Worm (Caenorhabditis elegans): Measurements from ENCODE around the gene F42A6.1.
A peak's percentile ranks its signal among the peaks of the same experiment; 100 is the strongest.
"Not testable (repeated sequence)": the region's sequence is repeated elsewhere in the genome, so short reads cannot be mapped to it uniquely, and the experiment has no call there.

Gene F42A6.1

DNA sequence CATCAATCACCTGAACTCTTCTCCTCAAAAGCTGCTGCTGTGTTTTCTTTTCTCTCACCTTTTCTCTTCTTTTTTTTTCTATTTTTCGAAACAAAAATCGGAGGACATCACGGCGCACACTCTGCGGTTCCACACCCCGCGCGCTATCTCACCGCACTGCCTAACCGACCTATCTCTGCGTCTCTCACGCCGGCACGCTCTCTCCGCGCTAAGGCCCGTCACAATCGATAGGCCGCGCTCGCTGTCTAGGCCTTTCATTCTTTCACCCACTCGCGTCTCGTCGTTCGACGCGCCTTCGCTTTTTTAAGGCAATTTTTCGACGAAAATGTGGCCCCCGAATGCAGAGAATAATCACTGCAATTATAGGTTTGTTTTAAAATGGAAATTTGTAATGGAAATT is 43.6 kb upstream of the F42A6.1 start, which contains the start of gene zip-11 (continued):
- no peak for TF ChIP-seq fkh-10 (GFP tag; optimal IDR thresholded peaks at IDR 0.05)
- no peak for TF ChIP-seq ztf-11 (tag; optimal IDR thresholded peaks at IDR 0.05)
- no peak for TF ChIP-seq mdl-1 (tag; optimal IDR thresholded peaks at IDR 0.05)

DNA sequence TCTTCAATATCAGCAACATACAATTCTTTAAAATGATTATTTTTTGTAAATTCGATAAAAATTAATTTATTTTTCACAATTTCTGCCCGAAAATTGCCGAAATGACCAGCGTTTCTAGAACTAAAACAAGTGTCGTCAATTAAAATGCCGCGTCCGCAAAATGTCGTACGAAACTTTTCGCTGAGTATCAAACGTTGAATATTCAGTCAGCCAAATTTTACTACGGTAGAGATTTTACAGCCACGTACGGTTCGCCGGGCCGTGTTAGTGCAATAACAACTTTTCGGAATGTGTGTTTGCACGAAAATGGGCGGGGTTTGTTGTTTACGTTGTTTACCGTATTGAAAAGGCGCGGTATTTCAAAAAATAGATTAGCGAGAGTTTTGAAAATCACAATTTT is 41.5 kb upstream of the F42A6.1 start:
- TF ChIP-seq elt-2 (tag; optimal IDR thresholded peaks at IDR 0.05) (peak; percentile 62), lsy-12 (tag; optimal IDR thresholded peaks at IDR 0.05) (peak; percentile 55), tbx-2 (tag; optimal IDR thresholded peaks at IDR 0.05) (peak; percentile 20), lin-15B (tag; optimal IDR thresholded peaks at IDR 0.05) (peak; percentile 50), nhr-25 (tag; optimal IDR thresholded peaks at IDR 0.05) (peak; percentile 31), nhr-43 (tag; optimal IDR thresholded peaks at IDR 0.05; ENCODE audit: poor library complexity, severe bottlenecking) (peak; percentile 83), nhr-23 (tag; optimal IDR thresholded peaks at IDR 0.05) (peak; percentile 25), nfya-1 (tag; optimal IDR thresholded peaks at IDR 0.05; ENCODE audit: insufficient read depth) (peak; percentile 40), R02D3.7 (tag; optimal IDR thresholded peaks at IDR 0.05) (peak; percentile 6)

DNA sequence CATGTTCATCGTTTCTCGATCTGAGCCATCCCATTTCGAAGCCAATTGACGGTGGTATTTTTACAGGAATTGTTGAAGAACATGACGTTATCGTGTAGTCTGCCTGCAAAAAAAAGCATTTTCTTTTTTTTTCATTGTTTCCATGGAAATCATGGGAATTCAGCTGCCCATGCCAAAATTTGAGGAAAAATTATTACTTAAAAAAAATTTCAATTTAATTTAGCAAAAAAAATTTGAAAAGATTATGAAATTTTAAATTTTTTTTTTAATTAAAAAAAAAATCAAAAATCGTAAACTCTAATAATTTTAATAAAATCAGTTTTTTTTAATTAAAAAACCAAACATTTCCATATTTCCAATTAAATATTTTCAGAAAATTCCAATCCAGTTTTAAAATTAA is 23.1 kb upstream of the F42A6.1 start, which contains the start of gene F42A6.5:
Gene F42A6.5 (minus strand): TSS at position 101 of the 400 bp plus-strand sequence.
- TF ChIP-seq zag-1 (tag; optimal IDR thresholded peaks at IDR 0.05); pqm-1 (tag; optimal IDR thresholded peaks at IDR 0.05); fkh-10 (GFP tag; optimal IDR thresholded peaks at IDR 0.05): not testable (repeated sequence)

DNA sequence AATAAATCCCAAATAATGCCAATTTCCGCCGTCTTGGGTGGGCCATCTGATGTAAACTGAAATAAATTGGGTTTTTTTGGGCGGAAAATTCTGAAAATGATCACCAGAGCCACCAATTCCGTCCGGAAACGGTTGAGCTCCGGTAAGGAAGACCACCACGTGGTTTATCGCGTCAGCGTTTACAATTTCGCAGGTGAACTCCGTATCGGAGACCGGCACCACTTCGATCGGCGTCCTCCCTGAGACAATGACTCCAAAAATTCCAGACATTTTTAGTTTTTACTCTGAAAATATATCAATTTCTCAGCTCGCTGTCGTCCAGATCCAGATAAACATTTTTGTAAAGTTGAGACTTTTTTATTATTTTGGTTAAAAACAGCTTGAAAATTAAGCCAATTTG is 18.3 kb upstream of the F42A6.1 start, which contains the start of gene F42A6.6:
Gene F42A6.6 (minus strand): TSS at position 289 of the 400 bp plus-strand sequence.
- TF ChIP-seq nhr-25 (tag; optimal IDR thresholded peaks at IDR 0.05) (peak; percentile 31), nhr-23 (tag; optimal IDR thresholded peaks at IDR 0.05) (peak; percentile 26), ama-1 (optimal IDR thresholded peaks at IDR 0.05) (peak; percentile 93), aly-2 (tag; optimal IDR thresholded peaks at IDR 0.05) (peak; percentile 13), elt-2 (tag; optimal IDR thresholded peaks at IDR 0.05) (peak; percentile 30), ceh-16 (tag; optimal IDR thresholded peaks at IDR 0.05) (no peak), ceh-28 (tag; optimal IDR thresholded peaks at IDR 0.05) (peak; percentile 10), lsy-12 (tag; optimal IDR thresholded peaks at IDR 0.05) (peak; percentile 10), ceh-9 (tag; optimal IDR thresholded peaks at IDR 0.05) (no peak)

DNA sequence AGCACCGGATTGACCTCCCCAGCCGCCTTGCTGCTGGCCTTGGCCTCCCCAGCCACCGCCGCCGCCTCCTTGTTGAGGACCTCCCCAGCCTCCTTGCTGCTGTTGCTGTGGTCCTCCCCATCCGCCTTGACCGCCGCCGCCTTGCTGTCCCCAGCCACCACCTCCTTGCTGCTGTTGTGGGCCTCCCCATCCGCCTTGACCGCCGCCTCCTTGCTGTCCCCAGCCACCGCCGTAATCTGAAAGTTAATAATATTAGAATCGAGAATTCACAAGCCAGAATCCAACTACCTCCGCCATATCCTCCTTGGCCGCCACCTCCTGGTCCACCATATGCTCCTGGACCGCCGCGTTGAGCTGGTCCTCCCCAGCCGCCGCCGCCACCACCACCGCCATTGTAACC is 17.6 kb upstream of the F42A6.1 start:
- no peak for TF ChIP-seq egl-27 (tag; optimal IDR thresholded peaks at IDR 0.05)
- TF ChIP-seq lin-15B (tag; optimal IDR thresholded peaks at IDR 0.05): no peak
- TF ChIP-seq nhr-43 (tag; optimal IDR thresholded peaks at IDR 0.05; ENCODE audit: poor library complexity, severe bottlenecking): no peak
- TF ChIP-seq nhr-23 (tag; optimal IDR thresholded peaks at IDR 0.05): no peak
- no peak for TF ChIP-seq fkh-10 (GFP tag; optimal IDR thresholded peaks at IDR 0.05)
- no peak for TF ChIP-seq aly-2 (tag; optimal IDR thresholded peaks at IDR 0.05)
- no peak for TF ChIP-seq tbx-2 (tag; optimal IDR thresholded peaks at IDR 0.05)
- TF ChIP-seq unc-62 (GFP tag; optimal IDR thresholded peaks at IDR 0.05): no peak
- no peak for TF ChIP-seq lsy-12 (tag; optimal IDR thresholded peaks at IDR 0.05)
- no peak for TF ChIP-seq jun-1 (tag; optimal IDR thresholded peaks at IDR 0.05)
- TF ChIP-seq elt-1 (tag; optimal IDR thresholded peaks at IDR 0.05): no peak
- TF ChIP-seq ztf-4 (tag; optimal IDR thresholded peaks at IDR 0.05): no peak
- TF ChIP-seq eor-1 (tag; optimal IDR thresholded peaks at IDR 0.05): no peak
- TF ChIP-seq nhr-77 (tag; optimal IDR thresholded peaks at IDR 0.05): no peak
- no peak for TF ChIP-seq R02D3.7 (tag; optimal IDR thresholded peaks at IDR 0.05)
- TF ChIP-seq skn-1 (tag; optimal IDR thresholded peaks at IDR 0.05): no peak
- no peak for TF ChIP-seq daf-12 (tag; optimal IDR thresholded peaks at IDR 0.05)
- TF ChIP-seq ceh-82 (tag; optimal IDR thresholded peaks at IDR 0.05): no peak
- TF ChIP-seq pqm-1 (tag; optimal IDR thresholded peaks at IDR 0.05): no peak

DNA sequence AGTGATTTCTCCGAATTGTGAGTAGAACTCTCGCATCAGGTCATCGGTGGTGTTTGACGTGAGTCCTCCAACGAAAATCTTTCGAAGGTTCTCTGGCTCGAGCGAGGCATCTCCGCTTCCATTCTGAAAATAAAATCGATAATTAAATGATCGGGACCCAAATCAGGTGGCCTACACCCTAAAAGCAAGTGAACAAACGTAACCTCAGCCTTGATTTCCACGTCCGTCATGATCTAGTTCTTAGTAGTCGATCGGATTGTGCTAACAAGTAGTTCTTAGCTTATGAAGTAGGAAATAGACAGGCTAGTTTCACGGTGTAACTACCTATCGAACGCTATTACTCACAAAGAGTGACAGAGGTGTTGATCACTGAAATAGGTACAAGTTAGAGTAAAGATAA is 16.7 kb upstream of the F42A6.1 start:
- no peak for TF ChIP-seq fkh-10 (GFP tag; optimal IDR thresholded peaks at IDR 0.05)
- no peak for TF ChIP-seq ztf-11 (tag; optimal IDR thresholded peaks at IDR 0.05)
- no peak for TF ChIP-seq unc-39 (tag; optimal IDR thresholded peaks at IDR 0.05)
- TF ChIP-seq hmg-11 (tag; optimal IDR thresholded peaks at IDR 0.05): no peak
- TF ChIP-seq nfya-1 (tag; optimal IDR thresholded peaks at IDR 0.05; ENCODE audit: insufficient read depth): no peak
- TF ChIP-seq nhr-77 (tag; optimal IDR thresholded peaks at IDR 0.05): no peak
- no peak for TF ChIP-seq egl-27 (tag; optimal IDR thresholded peaks at IDR 0.05)
